ENCODE assay signal across 2 fruit fly cellular contexts in the genomic region with DNA sequence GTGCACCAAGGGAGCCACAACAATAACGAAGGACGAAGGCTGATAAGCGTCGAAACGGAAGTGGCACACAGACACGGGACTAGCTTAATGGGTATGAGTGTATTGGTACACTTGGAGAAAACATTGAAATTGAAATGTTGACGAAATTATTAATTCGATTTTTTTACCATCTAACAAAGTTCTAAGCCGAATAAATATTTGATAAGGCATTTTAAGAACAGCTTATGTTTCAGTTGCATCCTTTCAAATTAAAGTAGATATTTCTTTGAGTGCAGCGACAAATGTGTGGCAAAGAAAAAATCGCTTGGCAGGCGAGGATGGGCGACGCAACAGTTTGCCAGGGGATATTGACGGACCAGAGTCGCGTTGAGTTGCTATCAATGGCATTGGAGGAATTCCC.
TF ChIP-seq lines count a peak whose summit lies in the region.

No protein-coding gene starts in this region.

- TF ChIP-seq CTCF in whole organism, embryonic (GFP tag; optimal IDR thresholded peaks at IDR 0.05; lab: Kevin White, UChicago): no peak

TF ChIP-seq in whole organism, embryonic, 481 proteins besides CTCF, POLR2A, EP300 and RAD21 (continues in another document):
- TF ChIP-seq trem (tag; optimal IDR thresholded peaks at IDR 0.05; lab: Kevin White, UChicago): peak; percentile 5
- no peak for TF ChIP-seq B-H1 (GFP tag; IDR thresholded peaks at IDR 0.05; lab: Robert Waterston, UW)
- peak; percentile 4 for TF ChIP-seq dmrt99B (tag; optimal IDR thresholded peaks at IDR 0.05; lab: Kevin White, UChicago)
- peak; percentile 36 for TF ChIP-seq sens (GFP tag; lab: Kevin White, UChicago)
- TF ChIP-seq phol (tag; optimal IDR thresholded peaks at IDR 0.05; lab: Kevin White, UChicago): peak; percentile 13
- TF ChIP-seq prd (optimal IDR thresholded peaks at IDR 0.05; lab: Kevin White, UChicago): no peak
- peak; percentile 58; the same call in 1 of the 3 replicates for TF ChIP-seq prd (GFP tag; IDR thresholded peaks at IDR 0.05; lab: Robert Waterston, UW)
- no peak for TF ChIP-seq shn (GFP tag; optimal IDR thresholded peaks at IDR 0.05; lab: Kevin White, UChicago)
- TF ChIP-seq CG6689 (GFP tag; IDR thresholded peaks at IDR 0.05; lab: Robert Waterston, UW): peak; percentile 34; the same call in 1 of the 2 replicates
- peak; percentile 1 for TF ChIP-seq NC2β (GFP tag; optimal IDR thresholded peaks at IDR 0.05; lab: Kevin White, UChicago)
- peak; percentile 36 for TF ChIP-seq scrt (GFP tag; optimal IDR thresholded peaks at IDR 0.05; lab: Kevin White, UChicago)
- no peak for TF ChIP-seq pb (GFP tag; optimal IDR thresholded peaks at IDR 0.05; lab: Kevin White, UChicago)
- peak; percentile 26 for TF ChIP-seq Oli (tag; optimal IDR thresholded peaks at IDR 0.05; lab: Kevin White, UChicago)
- TF ChIP-seq grau (tag; optimal IDR thresholded peaks at IDR 0.05; lab: Kevin White, UChicago): peak; percentile 3
- TF ChIP-seq CG15514 (GFP tag; optimal IDR thresholded peaks at IDR 0.05; lab: Kevin White, UChicago): no peak
- TF ChIP-seq pum (GFP tag; optimal IDR thresholded peaks at IDR 0.05; lab: Kevin White, UChicago): peak; percentile 10
- TF ChIP-seq CG9727 (GFP tag; optimal IDR thresholded peaks at IDR 0.05; lab: Kevin White, UChicago): peak; percentile 23
- peak; percentile 32 for TF ChIP-seq CG17829 (tag; optimal IDR thresholded peaks at IDR 0.05; lab: Kevin White, UChicago)
- peak; percentile 31 for TF ChIP-seq dmrt11E (tag; optimal IDR thresholded peaks at IDR 0.05; lab: Kevin White, UChicago)
- peak; percentile 55 for TF ChIP-seq gem (tag; optimal IDR thresholded peaks at IDR 0.05; lab: Kevin White, UChicago)
- TF ChIP-seq schlank (tag; optimal IDR thresholded peaks at IDR 0.05; lab: Kevin White, UChicago): no peak
- peak; percentile 8 for TF ChIP-seq CG30403 (GFP tag; optimal IDR thresholded peaks at IDR 0.05; lab: Kevin White, UChicago)
- peak; percentile 15 for TF ChIP-seq org-1 (GFP tag; optimal IDR thresholded peaks at IDR 0.05; lab: Kevin White, UChicago)
- TF ChIP-seq unpg (GFP tag; optimal IDR thresholded peaks at IDR 0.05; lab: Kevin White, UChicago): peak; percentile 23
- TF ChIP-seq Ssrp (tag; optimal IDR thresholded peaks at IDR 0.05; lab: Kevin White, UChicago): peak; percentile 11
- TF ChIP-seq CG3726 (GFP tag; IDR thresholded peaks at IDR 0.05; lab: Robert Waterston, UW): no peak
- TF ChIP-seq CG10979 (tag; optimal IDR thresholded peaks at IDR 0.05; lab: Kevin White, UChicago): peak; percentile 26
- TF ChIP-seq CG1603 (tag; optimal IDR thresholded peaks at IDR 0.05; lab: Kevin White, UChicago): peak; percentile 58
- TF ChIP-seq chn (GFP tag; optimal IDR thresholded peaks at IDR 0.05; lab: Kevin White, UChicago): peak; percentile 9
- TF ChIP-seq chif (GFP tag; optimal IDR thresholded peaks at IDR 0.05; lab: Kevin White, UChicago): peak in 1 of 2 experiments; percentile 40
- TF ChIP-seq CG7839 (tag; optimal IDR thresholded peaks at IDR 0.05; lab: Kevin White, UChicago): peak; percentile 16
- TF ChIP-seq fd102C (GFP tag; optimal IDR thresholded peaks at IDR 0.05; lab: Kevin White, UChicago): peak; percentile 21
- 0 out of 3 replicates have a peak, but pooled peaks have one; percentile 27 for TF ChIP-seq CG11093 (GFP tag; IDR thresholded peaks at IDR 0.05; lab: Robert Waterston, UW)
- TF ChIP-seq pnt (GFP tag; optimal IDR thresholded peaks at IDR 0.05; lab: Kevin White, UChicago): peak; percentile 16
- peak; percentile 2 for TF ChIP-seq CG7556 (GFP tag; optimal IDR thresholded peaks at IDR 0.05; lab: Kevin White, UChicago)
- peak; percentile 0 for TF ChIP-seq CG1602 (GFP tag; optimal IDR thresholded peaks at IDR 0.05; lab: Kevin White, UChicago)
- peak; percentile 31 for TF ChIP-seq Med (GFP tag; lab: Kevin White, UChicago)
- no peak for TF ChIP-seq E2f2 (GFP tag; IDR thresholded peaks at IDR 0.05; lab: Robert Waterston, UW)
- peak; percentile 33 for TF ChIP-seq zf30C (GFP tag; optimal IDR thresholded peaks at IDR 0.05; lab: Kevin White, UChicago)
- TF ChIP-seq CG3281 (GFP tag; optimal IDR thresholded peaks at IDR 0.05; lab: Kevin White, UChicago): no peak
- peak; percentile 16 for TF ChIP-seq CG11504 (tag; optimal IDR thresholded peaks at IDR 0.05; lab: Kevin White, UChicago)
- peak in 1 of 3 experiments; percentile 26 for TF ChIP-seq lola (GFP tag; optimal IDR thresholded peaks at IDR 0.05; lab: Kevin White, UChicago)
- 0 out of 2 replicates have a peak, but pooled peaks have one; percentile 18 for TF ChIP-seq CG4360 (GFP tag; IDR thresholded peaks at IDR 0.05; lab: Robert Waterston, UW)

TF ChIP-seq in whole organism, prepupa, 60 proteins besides CTCF, POLR2A, EP300 and RAD21:
- TF ChIP-seq achi (GFP tag; optimal IDR thresholded peaks at IDR 0.05; lab: Kevin White, UChicago) (no peak), CG8119 (GFP tag; IDR thresholded peaks at IDR 0.05; lab: Robert Waterston, UW) (0 out of 3 replicates have a peak, but pooled peaks have one; percentile 17), esn (GFP tag; optimal IDR thresholded peaks at IDR 0.05; lab: Kevin White, UChicago) (peak; percentile 12), lz (GFP tag; optimal IDR thresholded peaks at IDR 0.05; lab: Kevin White, UChicago) (peak; percentile 7), CG31627 (GFP tag; optimal IDR thresholded peaks at IDR 0.05; lab: Kevin White, UChicago) (peak; percentile 4), svp (GFP tag; lab: Kevin White, UChicago) (peak; percentile 39), CG11762 (GFP tag; optimal IDR thresholded peaks at IDR 0.05; lab: Kevin White, UChicago; ENCODE audit: insufficient read depth) (no peak), Met (GFP tag; optimal IDR thresholded peaks at IDR 0.05; lab: Kevin White, UChicago) (peak; percentile 2)
